Worm (Caenorhabditis elegans) whole organism, mixed stage, embryonic: Measurements from ENCODE around the gene F14E5.8.

Source experiments
- snpc-4 ChIP-seq: fragments of 150-350 bp; optimal IDR thresholded peaks from 2 replicates; lab custom pipeline; 2014; ENCODE audit warnings: missing biosample characterization, missing genetic modification characterization
- zip-8 ChIP-seq: fragments of 150-350 bp; optimal IDR thresholded peaks from 2 replicates; lab custom pipeline; 2014; ENCODE audit warnings: missing biosample characterization, missing genetic modification characterization

ce11 chrII:8451425-8451824, 31.5 kb downstream of the F14E5.8 start:
- TF ChIP-seq zip-8: no peak
- TF ChIP-seq snpc-4 (tag; lab: Kevin White, UChicago): no peak
